Fruit fly (Drosophila melanogaster) whole organism, prepupa: ENCODE data around the gene inaF-B.

Experiments
- Blimp-1 ChIP-seq: fragments of 200-800 bp; sonication (Bioruptor generic); optimal IDR thresholded peaks from 3 replicates; lab custom pipeline; 2017; ENCODE audit warnings: missing biosample characterization, missing genetic modification characterization, mild to moderate bottlenecking, moderate library complexity, missing genetic modification reagents
- CG10669 ChIP-seq: fragments of 200-800 bp; sonication (Bioruptor generic); optimal IDR thresholded peaks from 3 replicates; lab custom pipeline; 2018; ENCODE audit warnings: missing biosample characterization, mild to moderate bottlenecking, missing genetic modification characterization, moderate library complexity
- CG3032 ChIP-seq: fragments of 200-800 bp; optimal IDR thresholded peaks from 2 replicates; lab custom pipeline; 2019; ENCODE audit warnings: missing biosample characterization, mild to moderate bottlenecking, missing genetic modification characterization, moderate library complexity
- CG6163 ChIP-seq: fragments of 200-800 bp; sonication (Bioruptor generic); IDR thresholded peaks from 3 replicates; pipeline ENCODE4 v1.3.6; 2022; ENCODE audit warnings: missing biosample characterization, missing genetic modification characterization
- CG6276 ChIP-seq: fragments of 200-800 bp; sonication (Bioruptor generic); optimal IDR thresholded peaks from 2 replicates; lab custom pipeline; 2017; ENCODE audit warnings: missing biosample characterization, mild to moderate bottlenecking, missing genetic modification characterization
- Eip93F ChIP-seq: fragments of 200-800 bp; sonication (Bioruptor generic); optimal IDR thresholded peaks from 2 replicates; lab custom pipeline; 2016; ENCODE audit warnings: missing biosample characterization, mild to moderate bottlenecking, missing genetic modification characterization
- Hr4 ChIP-seq: fragments of 200-800 bp; sonication (Bioruptor generic); optimal IDR thresholded peaks from 3 replicates; lab custom pipeline; 2016; ENCODE audit warnings: missing biosample characterization, missing genetic modification characterization
- Lpt ChIP-seq: fragments of 200-800 bp; sonication (Bioruptor generic); optimal IDR thresholded peaks from 3 replicates; lab custom pipeline; 2016; ENCODE audit warnings: missing biosample characterization, missing genetic modification characterization
- acj6 ChIP-seq: fragments of 200-800 bp; sonication (Bioruptor generic); optimal IDR thresholded peaks from 3 replicates; lab custom pipeline; 2016; ENCODE audit warnings: missing biosample characterization, missing genetic modification characterization
- eg ChIP-seq: fragments of 200-800 bp; sonication (Bioruptor generic); IDR thresholded peaks from 3 replicates; pipeline ENCODE4 v1.3.6; 2022; ENCODE audit warnings: missing biosample characterization, missing genetic modification characterization

dm6 chrX:11714529-11715262 is 17.9 kb downstream of the inaF-B start:
- TF ChIP-seq acj6 (no peak), CG6276 (no peak), Hr4 (peak; percentile 50), CG10669 (GFP tag; lab: Kevin White, UChicago) (peak; percentile 19), CG3032 (tag; lab: Kevin White, UChicago) (peak; percentile 12), Lpt (GFP tag; lab: Kevin White, UChicago) (no peak), CG6163 (GFP tag; lab: Robert Waterston, UW) (peak; percentile 83), Eip93F (GFP tag; lab: Kevin White, UChicago) (no peak), eg (GFP tag; lab: Robert Waterston, UW) (peak; percentile 73), Blimp-1 (GFP tag; lab: Kevin White, UChicago) (no peak)
